Fruit fly (Drosophila melanogaster) whole organism, embryonic: ENCODE data around the gene Rab3-GEF.

ENCODE experiments used
- Antp ChIP-seq: fragments of 200-800 bp; sonication (Bioruptor generic); optimal IDR thresholded peaks from 3 replicates; lab custom pipeline; 2016; ENCODE audit warnings: missing biosample characterization, missing genetic modification characterization
- Asciz ChIP-seq: fragments of 200-800 bp; sonication (Bioruptor generic); optimal IDR thresholded peaks from 2 replicates; lab custom pipeline; 2017; ENCODE audit warnings: missing biosample characterization, mild to moderate bottlenecking, missing genetic modification characterization, missing genetic modification reagents
- CG10431 ChIP-seq: fragments of 200-800 bp; sonication (Bioruptor generic); optimal IDR thresholded peaks from 3 replicates; lab custom pipeline; 2018; ENCODE audit warnings: missing biosample characterization, mild to moderate bottlenecking, missing genetic modification characterization
- CG10543 ChIP-seq: fragments of 200-800 bp; sonication (Bioruptor generic); optimal IDR thresholded peaks from 3 replicates; lab custom pipeline; 2017; ENCODE audit warnings: missing biosample characterization, mild to moderate bottlenecking, missing genetic modification characterization, moderate library complexity
- CG13424 ChIP-seq: fragments of 200-800 bp; sonication (Bioruptor generic); optimal IDR thresholded peaks from 2 replicates; lab custom pipeline; 2019; ENCODE audit warnings: missing biosample characterization, mild to moderate bottlenecking, missing genetic modification characterization, moderate library complexity
- CG13624 ChIP-seq: fragments of 200-800 bp; sonication (Bioruptor generic); optimal IDR thresholded peaks from 2 replicates; lab custom pipeline; 2016; ENCODE audit warnings: missing biosample characterization, missing genetic modification characterization
- CG14860 ChIP-seq: fragments of 200-800 bp; sonication (Bioruptor generic); IDR thresholded peaks from 3 replicates; pipeline ENCODE4 v1.3.6; 2022; ENCODE audit warnings: missing biosample characterization, missing genetic modification characterization; ENCODE audit not compliant: partially characterized antibody
- CG15011 ChIP-seq: fragments of 200-800 bp; sonication (Bioruptor generic); optimal IDR thresholded peaks from 3 replicates; lab custom pipeline; 2018; ENCODE audit warnings: missing biosample characterization, mild to moderate bottlenecking, missing genetic modification characterization
- CG17359 ChIP-seq: fragments of 200-800 bp; sonication (Bioruptor generic); optimal IDR thresholded peaks from 3 replicates; lab custom pipeline; 2018; ENCODE audit warnings: missing biosample characterization, mild to moderate bottlenecking, missing genetic modification characterization, moderate library complexity
- CG31224 ChIP-seq: fragments of 200-800 bp; sonication (Bioruptor generic); IDR thresholded peaks from 2 replicates; pipeline ENCODE4 v1.3.6; 2022; ENCODE audit warnings: missing biosample characterization, missing genetic modification characterization
- CG31441 ChIP-seq: fragments of 200-800 bp; sonication (Bioruptor generic); IDR thresholded peaks from 2 replicates; pipeline ENCODE4 v1.3.6; 2022; ENCODE audit warnings: missing biosample characterization, missing genetic modification characterization
- CG32767 ChIP-seq: fragments of 200-800 bp; sonication (Bioruptor generic); IDR thresholded peaks from 2 replicates; pipeline ENCODE4 v1.3.6; 2022; ENCODE audit warnings: missing biosample characterization, missing genetic modification characterization
- CG3281 ChIP-seq: fragments of 200-800 bp; sonication (Bioruptor generic); optimal IDR thresholded peaks from 3 replicates; lab custom pipeline; 2017; ENCODE audit warnings: missing biosample characterization, mild to moderate bottlenecking, missing genetic modification characterization
- CG4820 ChIP-seq: fragments of 200-800 bp; sonication (Bioruptor generic); optimal IDR thresholded peaks from 3 replicates; lab custom pipeline; 2016; ENCODE audit warnings: missing biosample characterization, missing genetic modification characterization
- CG6175 ChIP-seq: fragments of 200-800 bp; sonication (Bioruptor generic); IDR thresholded peaks from 3 replicates; pipeline ENCODE4 v1.3.6; 2022; ENCODE audit warnings: missing biosample characterization, missing genetic modification characterization
- CG7745 ChIP-seq: fragments of 200-800 bp; sonication (Bioruptor generic); optimal IDR thresholded peaks from 2 replicates; lab custom pipeline; 2018; ENCODE audit warnings: missing biosample characterization, mild to moderate bottlenecking, missing genetic modification characterization, moderate library complexity
- CG8765 ChIP-seq: fragments of 200-800 bp; sonication (Bioruptor generic); IDR thresholded peaks from 2 replicates; pipeline ENCODE4 v1.3.6; 2022; ENCODE audit warnings: missing biosample characterization, missing genetic modification characterization
- CG9817 ChIP-seq: fragments of 200-800 bp; sonication (Bioruptor generic); optimal IDR thresholded peaks from 2 replicates; lab custom pipeline; 2018; ENCODE audit warnings: missing biosample characterization, mild to moderate bottlenecking, missing genetic modification characterization, moderate library complexity
- CHES-1-like ChIP-seq: fragments of 200-800 bp; sonication (Bioruptor generic); optimal IDR thresholded peaks from 2 replicates; lab custom pipeline; 2016; ENCODE audit warnings: missing biosample characterization, missing genetic modification characterization
- Eip74EF ChIP-seq, 2 experiments: fragments of 200-800 bp in 1 of 2; fragments of >200 bp in 1 of 2; sonication (Bioruptor generic) in 1 of 2; optimal IDR thresholded peaks; 2 replicates each; lab custom pipeline; 2017 to 2019; ENCODE audit warnings: missing biosample characterization in 2 of 2, missing genetic modification characterization in 2 of 2, mild to moderate bottlenecking in 1 of 2, moderate library complexity in 1 of 2
- H15 ChIP-seq: fragments of 200-800 bp; sonication (Bioruptor generic); IDR thresholded peaks from 3 replicates; pipeline ENCODE4 v1.3.6; 2022; ENCODE audit warnings: missing biosample characterization, missing genetic modification characterization
- Hr51 ChIP-seq, 2 experiments: fragments of 200-800 bp; sonication (Bioruptor generic); optimal IDR thresholded peaks; 2 replicates in 1 of 2; 3 replicates in 1 of 2; lab custom pipeline; 2016 to 2018; ENCODE audit warnings: missing biosample characterization in 2 of 2, missing genetic modification characterization in 2 of 2, mild to moderate bottlenecking in 1 of 2, moderate library complexity in 1 of 2
- Lpt ChIP-seq: fragments of >200 bp; optimal IDR thresholded peaks from 2 replicates; lab custom pipeline; 2018; ENCODE audit warnings: missing biosample characterization, missing genetic modification characterization
- Mes4 ChIP-seq: fragments of 200-800 bp; sonication (Bioruptor generic); optimal IDR thresholded peaks from 2 replicates; lab custom pipeline; 2016; ENCODE audit warnings: missing biosample characterization, missing genetic modification characterization
- Myb ChIP-seq: fragments of 200-800 bp; sonication (Bioruptor generic); optimal IDR thresholded peaks from 2 replicates; lab custom pipeline; 2016; ENCODE audit warnings: missing biosample characterization, missing genetic modification characterization
- NfI ChIP-seq: fragments of 200-800 bp; sonication (Bioruptor generic); optimal IDR thresholded peaks from 3 replicates; lab custom pipeline; 2018; ENCODE audit warnings: missing biosample characterization, mild to moderate bottlenecking, missing genetic modification characterization, moderate library complexity
- Opbp ChIP-seq: fragments of 200-800 bp; sonication (Bioruptor generic); IDR thresholded peaks from 3 replicates; pipeline ENCODE4 v1.3.6; 2022; ENCODE audit warnings: missing biosample characterization, missing genetic modification characterization; ENCODE audit not compliant: partially characterized antibody
- Rfx ChIP-seq: fragments of 200-800 bp; sonication (Bioruptor generic); IDR thresholded peaks from 2 replicates; pipeline ENCODE4 v1.3.6; 2022; ENCODE audit warnings: missing biosample characterization, missing genetic modification characterization
- Usf ChIP-seq: fragments of 200-800 bp; sonication (Bioruptor generic); optimal IDR thresholded peaks from 2 replicates; lab custom pipeline; 2017; ENCODE audit warnings: missing genotype, missing biosample characterization, missing genetic modification characterization
- bbx ChIP-seq: fragments of 200-800 bp; sonication (Bioruptor generic); IDR thresholded peaks from 2 replicates; pipeline ENCODE4 v1.3.6; 2022; ENCODE audit warnings: missing biosample characterization, missing genetic modification characterization; ENCODE audit not compliant: partially characterized antibody
- btn ChIP-seq: fragments of 200-800 bp; sonication (Bioruptor generic); optimal IDR thresholded peaks from 2 replicates; lab custom pipeline; 2016; ENCODE audit warnings: missing biosample characterization, missing genetic modification characterization
- ci ChIP-seq: fragments of 200-800 bp; sonication (Bioruptor generic); IDR thresholded peaks from 3 replicates; pipeline ENCODE4 v1.3.6; 2022; ENCODE audit warnings: missing biosample characterization, missing genetic modification characterization
- emc ChIP-seq: fragments of 200-800 bp; sonication (Bioruptor generic); optimal IDR thresholded peaks from 2 replicates; lab custom pipeline; 2016; ENCODE audit warnings: missing biosample characterization, missing genetic modification characterization
- eve ChIP-seq, 2 experiments: fragments of >200 bp; optimal IDR thresholded peaks; 2 replicates each; lab custom pipeline; 2017; ENCODE audit warnings: missing biosample characterization in 2 of 2, missing genetic modification characterization in 2 of 2
- exex ChIP-seq: fragments of 200-800 bp; sonication (Bioruptor generic); optimal IDR thresholded peaks from 4 replicates; lab custom pipeline; 2018; ENCODE audit warnings: missing biosample characterization, mild to moderate bottlenecking, missing genetic modification characterization, moderate library complexity
- gcm ChIP-seq: fragments of 200-800 bp; sonication (Bioruptor generic); optimal IDR thresholded peaks from 2 replicates; lab custom pipeline; 2019; ENCODE audit warnings: missing biosample characterization, mild to moderate bottlenecking, missing genetic modification characterization, moderate library complexity
- grn ChIP-seq: fragments of 200-800 bp; sonication (Bioruptor generic); optimal IDR thresholded peaks from 3 replicates; lab custom pipeline; 2017; ENCODE audit warnings: missing biosample characterization, missing genetic modification characterization
- gro ChIP-seq: fragments of 200-800 bp; sonication (Bioruptor generic); optimal IDR thresholded peaks from 2 replicates; lab custom pipeline; 2016; ENCODE audit warnings: missing biosample characterization, missing genetic modification characterization
- hth ChIP-seq: fragments of >200 bp; optimal IDR thresholded peaks from 2 replicates; lab custom pipeline; 2017; ENCODE audit warnings: inconsistent platforms
- kah ChIP-seq: fragments of 200-800 bp; sonication (Bioruptor generic); optimal IDR thresholded peaks from 2 replicates; lab custom pipeline; 2018; ENCODE audit warnings: missing biosample characterization, mild to moderate bottlenecking, missing genetic modification characterization
- ken ChIP-seq: fragments of 200-800 bp; sonication (Bioruptor generic); IDR thresholded peaks from 3 replicates; pipeline ENCODE4 v1.3.6; 2022; ENCODE audit warnings: missing biosample characterization, missing genetic modification characterization
- lab ChIP-seq: fragments of 200-800 bp; sonication (Bioruptor generic); optimal IDR thresholded peaks from 3 replicates; lab custom pipeline; 2017; ENCODE audit warnings: missing biosample characterization, missing genetic modification characterization, mild to moderate bottlenecking, moderate library complexity, missing genetic modification reagents
- lilli ChIP-seq: fragments of 200-800 bp; sonication (Bioruptor generic); optimal IDR thresholded peaks from 3 replicates; lab custom pipeline; 2016; ENCODE audit warnings: missing biosample characterization, missing genetic modification characterization
- nau ChIP-seq: fragments of 200-800 bp; sonication (Bioruptor generic); optimal IDR thresholded peaks from 3 replicates; lab custom pipeline; 2017; ENCODE audit warnings: missing biosample characterization, mild to moderate bottlenecking, missing genetic modification characterization, missing genetic modification reagents
- nerfin-2 ChIP-seq: fragments of 200-800 bp; sonication (Bioruptor generic); IDR thresholded peaks from 2 replicates; pipeline ENCODE4 v1.3.6; 2022; ENCODE audit warnings: missing biosample characterization, missing genetic modification characterization; ENCODE audit not compliant: partially characterized antibody
- nmo ChIP-seq: fragments of 200-800 bp; sonication (Bioruptor generic); optimal IDR thresholded peaks from 2 replicates; lab custom pipeline; 2018; ENCODE audit warnings: missing biosample characterization, mild to moderate bottlenecking, missing genetic modification characterization, moderate library complexity
- pfk ChIP-seq: fragments of 200-800 bp; sonication (Bioruptor generic); optimal IDR thresholded peaks from 2 replicates; lab custom pipeline; 2018; ENCODE audit warnings: missing biosample characterization, mild to moderate bottlenecking, missing genetic modification characterization, moderate library complexity
- rib ChIP-seq: fragments of 200-800 bp; sonication (Bioruptor generic); IDR thresholded peaks from 2 replicates; pipeline ENCODE4 v1.3.6; 2022; ENCODE audit warnings: missing biosample characterization, missing genetic modification characterization
- sisA ChIP-seq: fragments of 200-800 bp; sonication (Bioruptor generic); IDR thresholded peaks from 2 replicates; pipeline ENCODE4 v1.3.6; 2022; ENCODE audit warnings: missing biosample characterization, missing genetic modification characterization
- sna ChIP-seq: fragments of 200-800 bp; sonication (Bioruptor generic); IDR thresholded peaks from 2 replicates; pipeline ENCODE4 v1.3.6; 2022; ENCODE audit warnings: missing biosample characterization, missing genetic modification characterization; ENCODE audit not compliant: partially characterized antibody
- ssp ChIP-seq: fragments of 200-800 bp; sonication (Bioruptor generic); IDR thresholded peaks from 2 replicates; pipeline ENCODE4 v1.3.6; 2022; ENCODE audit warnings: missing biosample characterization, missing genetic modification characterization

The Rab3-GEF gene

dm6 chrX:15078394-15078793, 11.1 kb upstream of the Rab3-GEF start (continued):
- no peak for TF ChIP-seq Lpt (GFP tag; lab: Kevin White, UChicago)
- no peak for TF ChIP-seq kah (GFP tag; lab: Kevin White, UChicago)
- TF ChIP-seq Antp (GFP tag; lab: Kevin White, UChicago), result no peak
- peak; percentile 22 for TF ChIP-seq CG13624 (GFP tag; lab: Kevin White, UChicago)
- no peak for TF ChIP-seq H15 (GFP tag; lab: Robert Waterston, UW)
- no peak for TF ChIP-seq NfI (GFP tag; lab: Kevin White, UChicago)
- TF ChIP-seq CHES-1-like (GFP tag; lab: Kevin White, UChicago), result no peak
- no peak for TF ChIP-seq sisA
- TF ChIP-seq hth (lab: Kevin White, UChicago), result no peak
- TF ChIP-seq grn (GFP tag; lab: Kevin White, UChicago), result peak; percentile 94
- TF ChIP-seq ci, result no peak
- TF ChIP-seq nmo (GFP tag; lab: Kevin White, UChicago), result no peak
- no peak for TF ChIP-seq CG3281 (GFP tag; lab: Kevin White, UChicago)
- no peak for TF ChIP-seq CG8765
- no peak for TF ChIP-seq nerfin-2 (GFP tag; lab: Robert Waterston, UW)
- TF ChIP-seq CG31224 (GFP tag; lab: Robert Waterston, UW), result no peak
- TF ChIP-seq pfk, result peak; percentile 18
- no peak for TF ChIP-seq CG31441 (GFP tag; lab: Robert Waterston, UW)
- peak; percentile 56 for TF ChIP-seq Asciz
- TF ChIP-seq Rfx (GFP tag; lab: Robert Waterston, UW), result no peak
- no peak for TF ChIP-seq CG6175 (GFP tag; lab: Robert Waterston, UW)
- no peak for TF ChIP-seq Opbp (GFP tag; lab: Robert Waterston, UW)
- no peak for TF ChIP-seq Hr51 (GFP tag; optimal IDR thresholded peaks at IDR 0.05; lab: Kevin White, UChicago)
- TF ChIP-seq CG9817 (tag; lab: Kevin White, UChicago), result no peak
- TF ChIP-seq CG15011, result no peak
- no peak for TF ChIP-seq CG4820 (GFP tag; lab: Kevin White, UChicago)
- no peak for TF ChIP-seq ken (GFP tag; lab: Robert Waterston, UW)
- peak; percentile 29 for TF ChIP-seq lab (GFP tag; lab: Kevin White, UChicago)
- TF ChIP-seq CG32767, result no peak
- no peak for TF ChIP-seq btn (GFP tag; lab: Kevin White, UChicago)
- peak; percentile 11 for TF ChIP-seq CG17359 (tag; lab: Kevin White, UChicago)
- no peak for TF ChIP-seq nau
- TF ChIP-seq ssp (GFP tag; lab: Robert Waterston, UW), result no peak
- TF ChIP-seq emc, result no peak
- TF ChIP-seq CG7745 (tag; lab: Kevin White, UChicago), result peak; percentile 55
- TF ChIP-seq gro (GFP tag; lab: Kevin White, UChicago), result peak; percentile 4
- TF ChIP-seq lilli (GFP tag; lab: Kevin White, UChicago), result no peak
- TF ChIP-seq eve (GFP tag; optimal IDR thresholded peaks at IDR 0.05; lab: Kevin White, UChicago), result no peak
- peak in 1 of 2 experiments; percentile 16 for TF ChIP-seq Eip74EF (GFP tag; optimal IDR thresholded peaks at IDR 0.05; lab: Kevin White, UChicago)
- TF ChIP-seq Mes4 (GFP tag; lab: Kevin White, UChicago), result no peak
- TF ChIP-seq Usf (GFP tag; lab: Kevin White, UChicago), result no peak
- no peak for TF ChIP-seq CG14860 (GFP tag; lab: Robert Waterston, UW)
- TF ChIP-seq CG10543 (GFP tag; lab: Kevin White, UChicago), result peak; percentile 66
- TF ChIP-seq CG10431 (GFP tag; lab: Kevin White, UChicago), result peak; percentile 44
- no peak for TF ChIP-seq rib (GFP tag; lab: Robert Waterston, UW)
- no peak for TF ChIP-seq Myb (GFP tag; lab: Kevin White, UChicago)
- peak; percentile 42 for TF ChIP-seq CG13424 (tag; lab: Kevin White, UChicago)
- peak; percentile 8 for TF ChIP-seq gcm
- no peak for TF ChIP-seq sna (GFP tag; lab: Robert Waterston, UW)
- TF ChIP-seq bbx (GFP tag; lab: Robert Waterston, UW), result no peak
- peak; percentile 96 for TF ChIP-seq exex (tag; lab: Kevin White, UChicago)
